Worm (Caenorhabditis elegans): ENCODE measurements around the gene K08E5.5.

DNA sequence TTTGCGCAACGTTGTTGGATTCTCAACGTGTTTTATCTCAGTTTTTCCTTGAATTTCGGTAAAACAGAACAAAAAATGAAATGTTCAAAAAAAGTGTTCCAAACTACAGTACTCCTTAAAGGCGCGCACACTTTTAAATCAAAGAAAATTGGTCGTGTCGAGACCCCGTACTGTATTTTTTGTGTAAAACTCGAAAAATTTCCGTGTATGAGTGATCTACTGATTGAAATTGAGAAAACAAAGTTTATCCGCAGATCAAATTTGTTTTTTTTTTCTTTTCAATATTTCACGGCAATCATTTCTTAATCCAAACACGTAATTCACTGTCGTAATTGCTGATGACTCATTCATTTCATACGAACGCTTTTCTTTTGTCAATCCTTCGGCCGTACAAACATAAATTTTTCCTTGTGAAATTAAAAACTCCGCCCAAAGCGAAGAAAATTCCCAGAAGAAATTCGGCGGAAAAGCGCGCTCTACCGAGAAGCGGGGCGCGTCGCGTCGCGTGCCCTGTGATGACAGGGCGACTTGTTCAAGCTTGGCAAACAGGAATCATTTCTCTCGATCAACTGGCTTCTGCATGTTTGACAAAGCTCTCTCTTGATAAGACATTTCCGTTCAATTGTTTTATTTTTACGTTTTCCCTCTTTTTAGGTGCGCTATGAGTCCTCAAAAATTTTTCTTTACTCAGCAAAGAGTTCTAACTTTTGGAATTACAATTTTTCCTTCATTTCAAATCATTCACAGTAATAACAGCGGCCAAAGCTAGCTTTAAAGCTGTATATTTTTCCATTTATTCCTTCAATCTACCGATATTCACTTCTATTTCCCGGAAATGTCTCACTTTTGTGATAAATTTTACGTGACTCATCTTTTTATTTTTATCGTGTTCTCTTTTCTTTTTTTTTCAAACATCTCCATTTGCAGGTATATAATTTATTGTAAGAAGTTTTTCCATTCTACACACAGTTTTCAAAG, 42.9 kb upstream of the K08E5.5 start, which contains the start of gene chc-1:
- no peak for TF ChIP-seq snpc-4 (tag; optimal IDR thresholded peaks at IDR 0.05)
- TF ChIP-seq gmeb-1 (tag; optimal IDR thresholded peaks at IDR 0.05): peak; percentile 25
- TF ChIP-seq ztf-4 (tag; optimal IDR thresholded peaks at IDR 0.05): no peak
- no peak for TF ChIP-seq skn-1 (tag; optimal IDR thresholded peaks at IDR 0.05)
- no peak for TF ChIP-seq ama-1 (optimal IDR thresholded peaks at IDR 0.05)
- TF ChIP-seq nhr-12 (tag; optimal IDR thresholded peaks at IDR 0.05): no peak
- TF ChIP-seq dmd-4 (tag; optimal IDR thresholded peaks at IDR 0.05): no peak
- no peak for TF ChIP-seq aly-2 (tag; optimal IDR thresholded peaks at IDR 0.05)
- TF ChIP-seq unc-62 (GFP tag; optimal IDR thresholded peaks at IDR 0.05): no peak

Data from whole organism, L2 larva.